Fruit fly (Drosophila melanogaster) whole organism, embryonic: Measurements from ENCODE around the gene Rab3GAP1.

Experiments used
- Blimp-1 ChIP-seq: fragments of 200-800 bp; sonication (Bioruptor generic); optimal IDR thresholded peaks from 3 replicates; lab custom pipeline; 2018; ENCODE audit warnings: missing biosample characterization, missing genetic modification characterization, mild to moderate bottlenecking, moderate library complexity, missing genetic modification reagents
- CG11085 ChIP-seq: fragments of 200-800 bp; sonication (Bioruptor generic); IDR thresholded peaks from 2 replicates; pipeline ENCODE4 v1.3.6; 2022; ENCODE audit warnings: missing biosample characterization, missing genetic modification characterization
- CG12299 ChIP-seq: fragments of 200-800 bp; sonication (Bioruptor generic); optimal IDR thresholded peaks from 2 replicates; lab custom pipeline; 2018; ENCODE audit warnings: missing biosample characterization, mild to moderate bottlenecking, missing genetic modification characterization
- CG13894 ChIP-seq: fragments of 200-800 bp; sonication (Bioruptor generic); optimal IDR thresholded peaks from 3 replicates; lab custom pipeline; 2018; ENCODE audit warnings: missing biosample characterization, mild to moderate bottlenecking, missing genetic modification characterization, moderate library complexity
- CG18011 ChIP-seq: fragments of 200-800 bp; sonication (Bioruptor generic); optimal IDR thresholded peaks from 2 replicates; lab custom pipeline; 2017; ENCODE audit warnings: missing biosample characterization, missing genetic modification characterization, mild to moderate bottlenecking, moderate library complexity, missing genotype
- CG2129 ChIP-seq: fragments of 200-800 bp; sonication (Bioruptor generic); IDR thresholded peaks from 2 replicates; pipeline ENCODE4 v1.3.6; 2022; ENCODE audit warnings: missing biosample characterization, missing genetic modification characterization; ENCODE audit not compliant: partially characterized antibody
- CG30020 ChIP-seq: fragments of 200-800 bp; optimal IDR thresholded peaks from 2 replicates; lab custom pipeline; 2019; ENCODE audit warnings: missing biosample characterization, mild to moderate bottlenecking, missing genetic modification characterization, moderate library complexity
- CG30431 ChIP-seq: fragments of 200-800 bp; sonication (Bioruptor generic); optimal IDR thresholded peaks from 2 replicates; lab custom pipeline; 2017; ENCODE audit warnings: missing biosample characterization, missing genetic modification characterization
- CG3065 ChIP-seq: fragments of 200-800 bp; sonication (Bioruptor generic); optimal IDR thresholded peaks from 2 replicates; lab custom pipeline; 2016; ENCODE audit warnings: missing biosample characterization, missing genetic modification characterization
- CG31441 ChIP-seq: fragments of 200-800 bp; sonication (Bioruptor generic); IDR thresholded peaks from 2 replicates; pipeline ENCODE4 v1.3.6; 2022; ENCODE audit warnings: missing biosample characterization, missing genetic modification characterization
- CG32772 ChIP-seq: fragments of 200-800 bp; sonication (Bioruptor generic); IDR thresholded peaks from 2 replicates; pipeline ENCODE4 v1.3.6; 2022; ENCODE audit warnings: missing biosample characterization, missing genetic modification characterization
- CG3407 ChIP-seq: fragments of 200-800 bp; sonication (Bioruptor generic); optimal IDR thresholded peaks from 2 replicates; lab custom pipeline; 2018; ENCODE audit warnings: missing biosample characterization, mild to moderate bottlenecking, missing genetic modification characterization
- CG34422 ChIP-seq: fragments of 200-800 bp; sonication (Bioruptor generic); IDR thresholded peaks from 3 replicates; pipeline ENCODE4 v1.3.6; 2022; ENCODE audit warnings: missing biosample characterization, missing genetic modification characterization
- CG3847 ChIP-seq: fragments of 200-800 bp; sonication (Bioruptor generic); IDR thresholded peaks from 2 replicates; pipeline ENCODE4 v1.3.6; 2022; ENCODE audit warnings: missing biosample characterization, missing genetic modification characterization
- CG4282 ChIP-seq: fragments of 200-800 bp; sonication (Bioruptor generic); optimal IDR thresholded peaks from 2 replicates; lab custom pipeline; 2016; ENCODE audit warnings: missing biosample characterization, missing genetic modification characterization
- CG43689 ChIP-seq: fragments of 200-800 bp; sonication (Bioruptor generic); IDR thresholded peaks from 2 replicates; pipeline ENCODE4 v1.3.6; 2022; ENCODE audit warnings: missing biosample characterization, missing genetic modification characterization
- CG4617 ChIP-seq: fragments of 200-800 bp; sonication (Bioruptor generic); optimal IDR thresholded peaks from 3 replicates; lab custom pipeline; 2016; ENCODE audit warnings: missing biosample characterization, missing genetic modification characterization, borderline replicate concordance
- CG7786 ChIP-seq: fragments of 200-800 bp; sonication (Bioruptor generic); optimal IDR thresholded peaks from 2 replicates; lab custom pipeline; 2016; ENCODE audit warnings: missing biosample characterization, missing genetic modification characterization
- CG9817 ChIP-seq: fragments of 200-800 bp; sonication (Bioruptor generic); optimal IDR thresholded peaks from 2 replicates; lab custom pipeline; 2018; ENCODE audit warnings: missing biosample characterization, mild to moderate bottlenecking, missing genetic modification characterization, moderate library complexity
- D19B ChIP-seq: fragments of 200-800 bp; sonication (Bioruptor generic); optimal IDR thresholded peaks from 2 replicates; lab custom pipeline; 2017; ENCODE audit warnings: missing biosample characterization, mild to moderate bottlenecking, missing genetic modification characterization
- Dbx ChIP-seq: fragments of 200-800 bp; sonication (Bioruptor generic); IDR thresholded peaks from 3 replicates; pipeline ENCODE4 v1.3.6; 2022; ENCODE audit warnings: missing biosample characterization, missing genetic modification characterization
- Dll ChIP-seq: fragments of 200-800 bp; sonication (Bioruptor generic); IDR thresholded peaks from 4 replicates; pipeline ENCODE4 v1.3.6; 2022; ENCODE audit warnings: missing biosample characterization, missing genetic modification characterization; ENCODE audit not compliant: partially characterized antibody
- Doc2 ChIP-seq: fragments of 200-800 bp; sonication (Bioruptor generic); IDR thresholded peaks from 2 replicates; pipeline ENCODE4 v1.3.6; 2022; ENCODE audit warnings: missing biosample characterization, missing genetic modification characterization
- H15 ChIP-seq: fragments of 200-800 bp; sonication (Bioruptor generic); IDR thresholded peaks from 3 replicates; pipeline ENCODE4 v1.3.6; 2022; ENCODE audit warnings: missing biosample characterization, missing genetic modification characterization
- HLH3B ChIP-seq: fragments of 200-800 bp; sonication (Bioruptor generic); IDR thresholded peaks from 2 replicates; pipeline ENCODE4 v1.3.6; 2022; ENCODE audit warnings: missing biosample characterization, missing genetic modification characterization
- HLHmδ ChIP-seq: fragments of 200-800 bp; sonication (Bioruptor generic); optimal IDR thresholded peaks from 2 replicates; lab custom pipeline; 2018; ENCODE audit warnings: missing biosample characterization, mild to moderate bottlenecking, missing genetic modification characterization, moderate library complexity
- HmgD ChIP-seq: fragments of 200-800 bp; sonication (Bioruptor generic); optimal IDR thresholded peaks from 3 replicates; lab custom pipeline; 2016; ENCODE audit warnings: missing biosample characterization, missing genetic modification characterization
- Kr ChIP-seq: fragments of 200-800 bp; sonication (Bioruptor generic); optimal IDR thresholded peaks from 2 replicates; lab custom pipeline; 2017; ENCODE audit warnings: missing biosample characterization, mild to moderate bottlenecking, missing genetic modification characterization
- MESR4 ChIP-seq: fragments of 200-800 bp; sonication (Bioruptor generic); optimal IDR thresholded peaks from 2 replicates; lab custom pipeline; 2018; ENCODE audit warnings: missing biosample characterization, mild to moderate bottlenecking, missing genetic modification characterization, moderate library complexity
- Max ChIP-seq: fragments of 200-800 bp; sonication (Bioruptor generic); optimal IDR thresholded peaks from 2 replicates; lab custom pipeline; 2016; ENCODE audit warnings: missing biosample characterization, mild to moderate bottlenecking, missing genetic modification characterization
- Oli ChIP-seq: fragments of 200-800 bp; sonication (Bioruptor generic); optimal IDR thresholded peaks from 2 replicates; lab custom pipeline; 2018; ENCODE audit warnings: missing biosample characterization, mild to moderate bottlenecking, missing genetic modification characterization, moderate library complexity
- Six4 ChIP-seq: fragments of 200-800 bp; sonication (Bioruptor generic); optimal IDR thresholded peaks from 2 replicates; lab custom pipeline; 2016; ENCODE audit warnings: missing biosample characterization, missing genetic modification characterization
- Sox100B ChIP-seq: fragments of 200-800 bp; sonication (Bioruptor generic); optimal IDR thresholded peaks from 3 replicates; lab custom pipeline; 2018; ENCODE audit warnings: missing biosample characterization, mild to moderate bottlenecking, missing genetic modification characterization
- Spps ChIP-seq: fragments of 200-800 bp; sonication (Bioruptor generic); optimal IDR thresholded peaks from 2 replicates; lab custom pipeline; 2018; ENCODE audit warnings: missing biosample characterization, mild to moderate bottlenecking, missing genetic modification characterization
- TFAM ChIP-seq: fragments of 200-800 bp; sonication (Bioruptor generic); optimal IDR thresholded peaks from 2 replicates; lab custom pipeline; 2017; ENCODE audit warnings: missing biosample characterization, missing genetic modification characterization, inconsistent platforms
- Taf1 ChIP-seq: fragments of 200-800 bp; sonication (Bioruptor generic); IDR thresholded peaks from 2 replicates; pipeline ENCODE4 v1.3.6; 2022; ENCODE audit warnings: missing biosample characterization, missing genetic modification characterization
- cato ChIP-seq: fragments of 200-800 bp; sonication (Bioruptor generic); optimal IDR thresholded peaks from 2 replicates; lab custom pipeline; 2016; ENCODE audit warnings: missing biosample characterization, missing genetic modification characterization, borderline replicate concordance
- chm ChIP-seq: fragments of 200-800 bp; sonication (Bioruptor generic); IDR thresholded peaks from 2 replicates; pipeline ENCODE4 v1.3.6; 2022; ENCODE audit warnings: missing biosample characterization, missing genetic modification characterization
- dmrt99B ChIP-seq: fragments of 200-800 bp; sonication (Bioruptor generic); optimal IDR thresholded peaks from 2 replicates; lab custom pipeline; 2018; ENCODE audit warnings: missing biosample characterization, mild to moderate bottlenecking, missing genetic modification characterization, moderate library complexity
- fd102C ChIP-seq: fragments of 200-800 bp; sonication (Bioruptor generic); optimal IDR thresholded peaks from 2 replicates; lab custom pipeline; 2018; ENCODE audit warnings: missing biosample characterization, mild to moderate bottlenecking, missing genetic modification characterization, moderate library complexity
- grn ChIP-seq: fragments of 200-800 bp; sonication (Bioruptor generic); optimal IDR thresholded peaks from 3 replicates; lab custom pipeline; 2017; ENCODE audit warnings: missing biosample characterization, missing genetic modification characterization
- kah ChIP-seq: fragments of 200-800 bp; sonication (Bioruptor generic); optimal IDR thresholded peaks from 2 replicates; lab custom pipeline; 2018; ENCODE audit warnings: missing biosample characterization, mild to moderate bottlenecking, missing genetic modification characterization
- knrl ChIP-seq: fragments of 200-800 bp; sonication (Bioruptor generic); IDR thresholded peaks from 3 replicates; pipeline ENCODE4 v1.3.6; 2022; ENCODE audit warnings: missing biosample characterization, missing genetic modification characterization; ENCODE audit not compliant: partially characterized antibody
- phol ChIP-seq: fragments of 200-800 bp; sonication (Bioruptor generic); optimal IDR thresholded peaks from 3 replicates; lab custom pipeline; 2018; ENCODE audit warnings: missing biosample characterization, mild to moderate bottlenecking, missing genetic modification characterization, moderate library complexity
- psq ChIP-seq: fragments of 200-800 bp; sonication (Bioruptor generic); optimal IDR thresholded peaks from 2 replicates; lab custom pipeline; 2017; ENCODE audit warnings: missing biosample characterization, missing genetic modification characterization
- stwl ChIP-seq: fragments of 200-800 bp; sonication (Bioruptor generic); optimal IDR thresholded peaks from 3 replicates; lab custom pipeline; 2018; ENCODE audit warnings: missing biosample characterization, mild to moderate bottlenecking, missing genetic modification characterization, moderate library complexity
- tin ChIP-seq: fragments of 200-800 bp; sonication (Bioruptor generic); optimal IDR thresholded peaks from 3 replicates; lab custom pipeline; 2016; ENCODE audit warnings: missing biosample characterization, missing genetic modification characterization
- yki ChIP-seq: fragments of >200 bp; optimal IDR thresholded peaks from 3 replicates; lab custom pipeline; 2018
- z ChIP-seq: fragments of 200-800 bp; sonication (Bioruptor generic); IDR thresholded peaks from 3 replicates; pipeline ENCODE4 v1.3.6; 2022; ENCODE audit warnings: missing biosample characterization, missing genetic modification characterization
- zen ChIP-seq: fragments of 200-800 bp; sonication (Bioruptor generic); optimal IDR thresholded peaks from 3 replicates; lab custom pipeline; 2018; ENCODE audit warnings: missing biosample characterization, mild to moderate bottlenecking, missing genetic modification characterization, moderate library complexity

Rab3GAP1 gene

DNA sequence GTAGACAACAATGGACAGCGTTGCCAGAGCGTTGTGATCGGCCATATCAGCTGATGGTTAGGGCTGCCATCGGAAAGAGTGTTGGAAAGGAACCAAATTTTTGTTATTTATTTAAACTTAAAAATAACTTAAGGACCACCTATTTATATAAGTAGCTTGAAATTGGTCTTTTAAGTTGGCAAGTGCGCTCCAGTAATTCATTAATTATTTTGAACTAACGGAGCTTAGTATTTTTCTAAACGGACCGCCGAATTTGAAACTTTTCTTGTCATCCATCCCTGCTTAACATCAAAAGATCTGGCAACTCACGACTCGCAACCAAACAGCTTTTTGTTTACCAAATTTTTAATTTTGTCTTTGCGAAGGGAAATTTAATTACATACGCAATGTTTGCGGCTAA lies at the start of gene Rab3GAP1, which contains the start of gene CG14352 (continued):
- TF ChIP-seq Blimp-1 (GFP tag; lab: Kevin White, UChicago) (peak; percentile 75), CG4282 (GFP tag; lab: Kevin White, UChicago) (peak; percentile 75), knrl (GFP tag; lab: Robert Waterston, UW) (peak; percentile 46; the same call in 1 of the 3 replicates), CG12299 (tag; lab: Kevin White, UChicago) (peak; percentile 64), fd102C (no peak), CG18011 (GFP tag; lab: Kevin White, UChicago) (peak; percentile 83), zen (tag; lab: Kevin White, UChicago) (peak; percentile 83), CG43689 (GFP tag; lab: Robert Waterston, UW) (0 out of 2 replicates have a peak, but pooled peaks have one; percentile 4), CG13894 (tag; lab: Kevin White, UChicago) (peak; percentile 73), Taf1 (GFP tag; lab: Robert Waterston, UW) (peak; percentile 77), HLH3B (peak; percentile 75; the same call in 1 of the 2 replicates), Kr (no peak), phol (tag; lab: Kevin White, UChicago) (peak; percentile 95), CG34422 (GFP tag; lab: Robert Waterston, UW) (peak; percentile 81; the same call in 2 of the 3 replicates), Spps (tag; lab: Kevin White, UChicago) (peak; percentile 47), D19B (GFP tag; lab: Kevin White, UChicago) (peak; percentile 73), cato (GFP tag; lab: Kevin White, UChicago) (peak; percentile 87), CG3065 (GFP tag; lab: Kevin White, UChicago) (peak; percentile 70), CG3407 (GFP tag; lab: Kevin White, UChicago) (peak; percentile 66), stwl (tag; lab: Kevin White, UChicago) (peak; percentile 98), MESR4 (GFP tag; lab: Kevin White, UChicago) (no peak), Dll (GFP tag; lab: Robert Waterston, UW) (0 out of 4 replicates have a peak, but pooled peaks have one; percentile 38), grn (GFP tag; lab: Kevin White, UChicago) (peak; percentile 39), TFAM (no peak), Sox100B (GFP tag; lab: Kevin White, UChicago) (no peak), yki (lab: Kevin White, UChicago) (no peak), Oli (peak; percentile 78), CG32772 (GFP tag; lab: Robert Waterston, UW) (peak; percentile 78), z (no peak), CG3847 (peak; percentile 95), CG30020 (no peak), CG31441 (GFP tag; lab: Robert Waterston, UW) (peak; percentile 82; the same call in 1 of the 2 replicates), Max (GFP tag; lab: Kevin White, UChicago) (peak; percentile 85), Dbx (GFP tag; lab: Robert Waterston, UW) (peak; percentile 86), HmgD (GFP tag; lab: Kevin White, UChicago) (peak; percentile 56), Doc2 (GFP tag; lab: Robert Waterston, UW) (0 out of 2 replicates have a peak, but pooled peaks have one; percentile 27), CG4617 (GFP tag; lab: Kevin White, UChicago) (peak; percentile 88), Six4 (GFP tag; lab: Kevin White, UChicago) (peak; percentile 73), CG9817 (tag; lab: Kevin White, UChicago) (peak; percentile 94), tin (GFP tag; lab: Kevin White, UChicago) (peak; percentile 90), CG7786 (GFP tag; lab: Kevin White, UChicago) (peak; percentile 86), CG2129 (GFP tag; lab: Robert Waterston, UW) (no peak), kah (GFP tag; lab: Kevin White, UChicago) (peak; percentile 32), chm (no peak), CG11085 (GFP tag; lab: Robert Waterston, UW) (peak; percentile 71), psq (GFP tag; lab: Kevin White, UChicago) (peak; percentile 70), HLHmδ (GFP tag; lab: Kevin White, UChicago) (no peak), CG30431 (GFP tag; lab: Kevin White, UChicago) (peak; percentile 84), H15 (GFP tag; lab: Robert Waterston, UW) (peak; percentile 52; the same call in 1 of the 3 replicates), dmrt99B (tag; lab: Kevin White, UChicago) (no peak)
